Fruit fly (Drosophila melanogaster) whole organism, embryonic: ENCODE results near the gene Sap130.

Experiments
- Asciz ChIP-seq: fragments of 200-800 bp; sonication (Bioruptor generic); optimal IDR thresholded peaks from 2 replicates; lab custom pipeline; 2017; ENCODE audit warnings: missing biosample characterization, mild to moderate bottlenecking, missing genetic modification characterization, missing genetic modification reagents
- CG11696 ChIP-seq: fragments of 200-800 bp; sonication (Bioruptor generic); IDR thresholded peaks from 2 replicates; pipeline ENCODE4 v1.3.6; 2022; ENCODE audit warnings: missing biosample characterization, missing genetic modification characterization
- CG12659 ChIP-seq: fragments of 200-800 bp; sonication (Bioruptor generic); optimal IDR thresholded peaks from 3 replicates; lab custom pipeline; 2017; ENCODE audit warnings: mild to moderate bottlenecking, missing biosample characterization, missing genetic modification reagents, missing genetic modification characterization
- CG13296 ChIP-seq: fragments of 200-800 bp; sonication (Bioruptor generic); optimal IDR thresholded peaks from 3 replicates; lab custom pipeline; 2018; ENCODE audit warnings: missing biosample characterization, mild to moderate bottlenecking, missing genetic modification characterization
- CG1603 ChIP-seq: fragments of 200-800 bp; sonication (Bioruptor generic); optimal IDR thresholded peaks from 2 replicates; lab custom pipeline; 2019; ENCODE audit warnings: missing biosample characterization, mild to moderate bottlenecking, missing genetic modification characterization, moderate library complexity
- CG1647 ChIP-seq: fragments of 200-800 bp; sonication (Bioruptor generic); optimal IDR thresholded peaks from 3 replicates; lab custom pipeline; 2016; ENCODE audit warnings: missing biosample characterization, missing genetic modification characterization
- CG16813 ChIP-seq: fragments of 200-800 bp; sonication (Bioruptor generic); IDR thresholded peaks from 3 replicates; pipeline ENCODE4 v1.3.6; 2022; ENCODE audit warnings: missing biosample characterization, missing genetic modification characterization; ENCODE audit not compliant: partially characterized antibody
- CG17385 ChIP-seq: fragments of 200-800 bp; sonication (Bioruptor generic); optimal IDR thresholded peaks from 3 replicates; lab custom pipeline; 2018; ENCODE audit warnings: missing biosample characterization, mild to moderate bottlenecking, missing genetic modification characterization
- CG18619 ChIP-seq: fragments of 200-800 bp; sonication (Bioruptor generic); optimal IDR thresholded peaks from 3 replicates; lab custom pipeline; 2017; ENCODE audit warnings: missing biosample characterization, mild to moderate bottlenecking, missing genetic modification characterization
- CG3065 ChIP-seq: fragments of 200-800 bp; sonication (Bioruptor generic); optimal IDR thresholded peaks from 2 replicates; lab custom pipeline; 2016; ENCODE audit warnings: missing biosample characterization, missing genetic modification characterization
- CG34422 ChIP-seq: fragments of 200-800 bp; sonication (Bioruptor generic); IDR thresholded peaks from 3 replicates; pipeline ENCODE4 v1.3.6; 2022; ENCODE audit warnings: missing biosample characterization, missing genetic modification characterization
- CG3838 ChIP-seq: fragments of 200-800 bp; sonication (Bioruptor generic); optimal IDR thresholded peaks from 3 replicates; lab custom pipeline; 2016; ENCODE audit warnings: missing biosample characterization, missing genetic modification characterization
- CG4424 ChIP-seq: fragments of 200-800 bp; sonication (Bioruptor generic); optimal IDR thresholded peaks from 3 replicates; lab custom pipeline; 2016; ENCODE audit warnings: missing biosample characterization, missing genetic modification characterization
- CG7372 ChIP-seq: fragments of 200-800 bp; sonication (Bioruptor generic); IDR thresholded peaks from 2 replicates; pipeline ENCODE4 v1.3.6; 2022; ENCODE audit warnings: missing biosample characterization, missing genetic modification characterization
- CG8290 ChIP-seq, 3 experiments: fragments of 200-800 bp; sonication (Bioruptor generic); optimal IDR thresholded peaks; 2 replicates each; lab custom pipeline; 2016 to 2019; ENCODE audit warnings: missing biosample characterization in 3 of 3, missing genetic modification characterization in 3 of 3, mild to moderate bottlenecking in 2 of 3, moderate library complexity in 1 of 3
- CG8924 ChIP-seq: fragments of 200-800 bp; optimal IDR thresholded peaks from 3 replicates; lab custom pipeline; 2019; ENCODE audit warnings: missing biosample characterization, mild to moderate bottlenecking, missing genetic modification characterization, moderate library complexity
- CG9609 ChIP-seq: fragments of 200-800 bp; sonication (Bioruptor generic); optimal IDR thresholded peaks from 3 replicates; lab custom pipeline; 2016; ENCODE audit warnings: missing biosample characterization, missing genetic modification characterization
- CG9727 ChIP-seq: fragments of 200-800 bp; sonication (Bioruptor generic); optimal IDR thresholded peaks from 3 replicates; lab custom pipeline; 2017; ENCODE audit warnings: missing biosample characterization, mild to moderate bottlenecking, missing genetic modification characterization
- CHES-1-like ChIP-seq: fragments of 200-800 bp; sonication (Bioruptor generic); optimal IDR thresholded peaks from 2 replicates; lab custom pipeline; 2016; ENCODE audit warnings: missing biosample characterization, missing genetic modification characterization
- D19A ChIP-seq: fragments of 200-800 bp; optimal IDR thresholded peaks from 3 replicates; lab custom pipeline; 2019; ENCODE audit warnings: missing biosample characterization, mild to moderate bottlenecking, missing genetic modification characterization, moderate library complexity
- Dek ChIP-seq: fragments of 200-800 bp; sonication (Bioruptor generic); optimal IDR thresholded peaks from 3 replicates; lab custom pipeline; 2019; ENCODE audit warnings: missing biosample characterization, mild to moderate bottlenecking, missing genetic modification characterization, moderate library complexity
- Dfd ChIP-seq, 2 experiments: fragments of >200 bp; optimal IDR thresholded peaks; 2 replicates each; lab custom pipeline; 2017; ENCODE audit warnings: missing biosample characterization in 2 of 2, missing genetic modification characterization in 2 of 2
- Elba2 ChIP-seq: fragments of 200-800 bp; sonication (Bioruptor generic); optimal IDR thresholded peaks from 3 replicates; lab custom pipeline; 2016; ENCODE audit warnings: missing biosample characterization, missing genetic modification characterization
- Fer1 ChIP-seq: fragments of 200-800 bp; sonication (Bioruptor generic); optimal IDR thresholded peaks from 2 replicates; lab custom pipeline; 2017; ENCODE audit warnings: missing biosample characterization, mild to moderate bottlenecking, missing genetic modification characterization
- HmgZ ChIP-seq: fragments of 200-800 bp; sonication (Bioruptor generic); optimal IDR thresholded peaks from 2 replicates; lab custom pipeline; 2018; ENCODE audit warnings: missing biosample characterization, mild to moderate bottlenecking, missing genetic modification characterization
- MESR4 ChIP-seq: fragments of 200-800 bp; sonication (Bioruptor generic); optimal IDR thresholded peaks from 2 replicates; lab custom pipeline; 2018; ENCODE audit warnings: missing biosample characterization, mild to moderate bottlenecking, missing genetic modification characterization, moderate library complexity
- PHDP ChIP-seq: fragments of 200-800 bp; sonication (Bioruptor generic); optimal IDR thresholded peaks from 3 replicates; lab custom pipeline; 2018; ENCODE audit warnings: missing biosample characterization, mild to moderate bottlenecking, missing genetic modification characterization, moderate library complexity
- Sin3A ChIP-seq: fragments of >200 bp; optimal IDR thresholded peaks from 2 replicates; lab custom pipeline; 2018
- Xrp1 ChIP-seq: fragments of 200-800 bp; sonication (Bioruptor generic); IDR thresholded peaks from 2 replicates; pipeline ENCODE4 v1.3.6; 2022; ENCODE audit warnings: missing biosample characterization, missing genetic modification characterization
- ac ChIP-seq: fragments of 200-800 bp; sonication (Bioruptor generic); optimal IDR thresholded peaks from 3 replicates; lab custom pipeline; 2017; ENCODE audit warnings: missing biosample characterization, mild to moderate bottlenecking, missing genetic modification characterization
- al ChIP-seq: fragments of 200-800 bp; sonication (Bioruptor generic); IDR thresholded peaks from 2 replicates; pipeline ENCODE4 v1.3.6; 2022; ENCODE audit warnings: missing biosample characterization, missing genetic modification characterization
- ase ChIP-seq: fragments of 200-800 bp; sonication (Bioruptor generic); IDR thresholded peaks from 3 replicates; pipeline ENCODE4 v1.3.6; 2022; ENCODE audit warnings: missing biosample characterization, missing genetic modification characterization
- ash1 ChIP-seq: fragments of 200-800 bp; sonication (Bioruptor generic); optimal IDR thresholded peaks from 2 replicates; lab custom pipeline; 2018; ENCODE audit warnings: missing biosample characterization, mild to moderate bottlenecking, missing genetic modification characterization
- ato ChIP-seq: fragments of 200-800 bp; sonication (Bioruptor generic); IDR thresholded peaks from 2 replicates; pipeline ENCODE4 v1.3.6; 2022; ENCODE audit warnings: missing biosample characterization, missing genetic modification characterization; ENCODE audit not compliant: partially characterized antibody
- cato ChIP-seq: fragments of 200-800 bp; sonication (Bioruptor generic); optimal IDR thresholded peaks from 2 replicates; lab custom pipeline; 2016; ENCODE audit warnings: missing biosample characterization, missing genetic modification characterization, borderline replicate concordance
- cg ChIP-seq: fragments of 200-800 bp; sonication (Bioruptor generic); optimal IDR thresholded peaks from 3 replicates; lab custom pipeline; 2019; ENCODE audit warnings: missing biosample characterization, mild to moderate bottlenecking, missing genetic modification characterization, moderate library complexity
- dimm ChIP-seq: fragments of 200-800 bp; sonication (Bioruptor generic); IDR thresholded peaks from 2 replicates; pipeline ENCODE4 v1.3.6; 2022; ENCODE audit warnings: missing biosample characterization, missing genetic modification characterization
- dpn ChIP-seq, 2 experiments: fragments of 200-800 bp; sonication (Bioruptor generic); optimal IDR thresholded peaks; 3 replicates each; lab custom pipeline; 2016; ENCODE audit warnings: missing biosample characterization in 2 of 2, missing genetic modification characterization in 2 of 2
- en ChIP-seq: fragments of 200-800 bp; sonication (Bioruptor generic); optimal IDR thresholded peaks from 2 replicates; lab custom pipeline; 2016; ENCODE audit warnings: missing biosample characterization, missing genetic modification characterization
- esg ChIP-seq: fragments of 200-800 bp; sonication (Bioruptor generic); conservative IDR thresholded peaks from 2 replicates; pipeline ENCODE4 v1.3.6; 2022; ENCODE audit warnings: missing biosample characterization, missing genetic modification characterization
- ewg ChIP-seq: fragments of 200-800 bp; sonication (Bioruptor generic); optimal IDR thresholded peaks from 3 replicates; lab custom pipeline; 2017; ENCODE audit warnings: mild to moderate bottlenecking, missing biosample characterization, missing genetic modification reagents, missing genetic modification characterization
- gem ChIP-seq: fragments of 200-800 bp; sonication (Bioruptor generic); optimal IDR thresholded peaks from 2 replicates; lab custom pipeline; 2019; ENCODE audit warnings: missing biosample characterization, mild to moderate bottlenecking, missing genetic modification characterization, moderate library complexity
- hth ChIP-seq: fragments of >200 bp; optimal IDR thresholded peaks from 2 replicates; lab custom pipeline; 2017; ENCODE audit warnings: inconsistent platforms
- jing ChIP-seq: fragments of 200-800 bp; sonication (Bioruptor generic); optimal IDR thresholded peaks from 2 replicates; lab custom pipeline; 2018; ENCODE audit warnings: missing biosample characterization, mild to moderate bottlenecking, missing genetic modification characterization
- kay ChIP-seq: fragments of 200-800 bp; sonication (Bioruptor generic); optimal IDR thresholded peaks from 2 replicates; lab custom pipeline; 2016; ENCODE audit warnings: missing biosample characterization, missing genetic modification characterization
- lola ChIP-seq, 3 experiments: fragments of >200 bp in 2 of 3; fragments of 200-800 bp in 1 of 3; sonication (Bioruptor generic) in 1 of 3; optimal IDR thresholded peaks; 2 replicates each; lab custom pipeline; 2017 to 2019; ENCODE audit warnings: missing biosample characterization in 3 of 3, missing genetic modification characterization in 3 of 3, mild to moderate bottlenecking in 1 of 3, moderate library complexity in 1 of 3
- sima ChIP-seq: fragments of 200-800 bp; sonication (Bioruptor generic); optimal IDR thresholded peaks from 2 replicates; lab custom pipeline; 2016; ENCODE audit warnings: missing biosample characterization, missing genetic modification characterization
- sna ChIP-seq: fragments of 200-800 bp; sonication (Bioruptor generic); IDR thresholded peaks from 2 replicates; pipeline ENCODE4 v1.3.6; 2022; ENCODE audit warnings: missing biosample characterization, missing genetic modification characterization; ENCODE audit not compliant: partially characterized antibody
- usp ChIP-seq: fragments of >200 bp; optimal IDR thresholded peaks from 2 replicates; lab custom pipeline; 2017; ENCODE audit warnings: missing biosample characterization, missing genetic modification characterization
- vvl ChIP-seq: fragments of 200-800 bp; sonication (Bioruptor generic); IDR thresholded peaks from 2 replicates; pipeline ENCODE4 v1.3.6; 2022; ENCODE audit warnings: missing biosample characterization, missing genetic modification characterization

The Sap130 gene

dm6 chr3L:12804035-12804729 lies 1.5 kb upstream of the Sap130 start (continued):
- TF ChIP-seq Dfd (GFP tag; optimal IDR thresholded peaks at IDR 0.05; lab: Kevin White, UChicago): no peak
- no peak for TF ChIP-seq Elba2
- TF ChIP-seq CG17385 (GFP tag; lab: Kevin White, UChicago): no peak
- no peak for TF ChIP-seq Xrp1 (GFP tag; lab: Robert Waterston, UW)
- no peak for TF ChIP-seq gem (tag; lab: Kevin White, UChicago)
- TF ChIP-seq CG8290 (GFP tag; optimal IDR thresholded peaks at IDR 0.05; lab: Kevin White, UChicago): no peak
- TF ChIP-seq CG8290 (tag; optimal IDR thresholded peaks at IDR 0.05; lab: Kevin White, UChicago): peak in 1 of 2 experiments; percentile 42
- TF ChIP-seq sna (GFP tag; lab: Robert Waterston, UW): 0 out of 2 replicates have a peak, but pooled peaks have one; percentile 14
- no peak for TF ChIP-seq CG34422 (GFP tag; lab: Robert Waterston, UW)
- no peak for TF ChIP-seq Sin3A (lab: Kevin White, UChicago)
- no peak for TF ChIP-seq ato
- TF ChIP-seq Asciz (GFP tag; lab: Kevin White, UChicago): no peak
- TF ChIP-seq dimm: no peak
- no peak for TF ChIP-seq PHDP
- TF ChIP-seq CG16813 (GFP tag; lab: Robert Waterston, UW): no peak
- TF ChIP-seq hth (lab: Kevin White, UChicago): no peak
- no peak for TF ChIP-seq CG4424
- TF ChIP-seq CG9727 (GFP tag; lab: Kevin White, UChicago): peak; percentile 45
- no peak for TF ChIP-seq kay
- TF ChIP-seq lola (GFP tag; optimal IDR thresholded peaks at IDR 0.05; lab: Kevin White, UChicago): no peak
- no peak for TF ChIP-seq sima (GFP tag; lab: Kevin White, UChicago)
- peak; percentile 25 for TF ChIP-seq CG18619 (GFP tag; lab: Kevin White, UChicago)
- TF ChIP-seq, all 482 proteins: peak for 41

DNA sequence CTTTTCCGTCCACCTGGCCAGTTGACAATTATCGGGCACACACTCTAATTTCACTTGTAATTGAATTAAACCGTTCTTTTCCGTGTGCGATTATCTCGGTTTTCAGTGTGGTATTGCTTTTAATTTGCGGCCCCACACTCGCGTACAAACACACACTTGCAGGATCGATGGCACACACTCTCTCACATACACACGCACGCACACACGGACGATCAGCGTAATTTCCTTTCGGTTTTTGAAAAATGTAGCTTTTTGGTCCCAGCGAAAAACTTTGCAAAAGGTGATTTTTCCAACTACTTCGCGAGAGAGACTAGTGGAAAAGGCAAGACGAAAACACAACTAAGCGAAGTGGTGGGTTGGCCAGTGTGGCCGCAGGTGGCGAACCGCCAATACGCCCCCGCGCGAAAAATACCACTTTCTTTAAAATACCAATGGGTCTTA lies 952 bp upstream of the Sap130 start, which contains the start of gene Atg1:
Gene Atg1, minus strand, starts transcription at position 387 of the 441 bp plus-strand sequence.
- no peak for TF ChIP-seq CG3065 (GFP tag; lab: Kevin White, UChicago)
- TF ChIP-seq CG9609: no peak
- peak; percentile 19 for TF ChIP-seq ash1 (GFP tag; lab: Kevin White, UChicago)
- TF ChIP-seq jing (GFP tag; lab: Kevin White, UChicago): no peak
- TF ChIP-seq CHES-1-like (GFP tag; lab: Kevin White, UChicago): peak; percentile 23
- TF ChIP-seq cato: no peak
- TF ChIP-seq cg: peak; percentile 61
- no peak for TF ChIP-seq sna (GFP tag; lab: Robert Waterston, UW)
- TF ChIP-seq D19A: peak; percentile 13
- TF ChIP-seq ewg: no peak
- no peak for TF ChIP-seq ac (GFP tag; lab: Kevin White, UChicago)
- TF ChIP-seq HmgZ (tag; lab: Kevin White, UChicago): peak; percentile 13
- TF ChIP-seq Fer1: peak; percentile 38
- TF ChIP-seq al: no peak
- peak; percentile 43 for TF ChIP-seq CG12659 (GFP tag; lab: Kevin White, UChicago)
- TF ChIP-seq CG8924 (tag; lab: Kevin White, UChicago): peak; percentile 3
- TF ChIP-seq CG13296 (GFP tag; lab: Kevin White, UChicago): peak; percentile 11
- no peak for TF ChIP-seq esg (GFP tag; lab: Robert Waterston, UW)
- no peak for TF ChIP-seq CG11696 (GFP tag; lab: Robert Waterston, UW)
- no peak for TF ChIP-seq en
- no peak for TF ChIP-seq dpn (GFP tag; optimal IDR thresholded peaks at IDR 0.05; lab: Kevin White, UChicago)
- no peak for TF ChIP-seq vvl (GFP tag; lab: Robert Waterston, UW)
- no peak for TF ChIP-seq usp
- no peak for TF ChIP-seq CG1647
- TF ChIP-seq CG1603 (tag; lab: Kevin White, UChicago): peak; percentile 23
- TF ChIP-seq CG7372 (GFP tag; lab: Robert Waterston, UW): no peak
- peak; percentile 71 for TF ChIP-seq MESR4
- peak; percentile 2 for TF ChIP-seq Dek (tag; lab: Kevin White, UChicago)
- no peak for TF ChIP-seq ase
- no peak for TF ChIP-seq CG3838 (GFP tag; lab: Kevin White, UChicago)
